Fruit fly (Drosophila melanogaster): ENCODE results near the gene NP15.6.

dm6 chr3R:18988957-18989818 is 38.0 kb upstream of the NP15.6 start:
- no peak for TF ChIP-seq CG8478 (optimal IDR thresholded peaks at IDR 0.05)
- TF ChIP-seq Dll (optimal IDR thresholded peaks at IDR 0.05): no peak

Measured in whole organism.